Worm (Caenorhabditis elegans) whole organism, late embryonic: ENCODE data around the gene srd-59.

Experiments used
- C08G9.2 ChIP-seq: sonication (generic microtip); optimal IDR thresholded peaks from 2 replicates; lab custom pipeline; 2016; ENCODE audit warnings: mild to moderate bottlenecking, missing genetic modification characterization, moderate library complexity, missing compliant biosample characterization
- F13H6.1 ChIP-seq: sonication (generic microtip); optimal IDR thresholded peaks from 2 replicates; lab custom pipeline; 2016; ENCODE audit warnings: missing genetic modification characterization, missing compliant biosample characterization
- K02D7.2 ChIP-seq: sonication (generic microtip); optimal IDR thresholded peaks from 2 replicates; lab custom pipeline; 2017; ENCODE audit warnings: mild to moderate bottlenecking, missing genetic modification characterization, missing compliant biosample characterization
- K09A11.1 ChIP-seq: sonication (generic microtip); optimal IDR thresholded peaks from 2 replicates; lab custom pipeline; 2017; ENCODE audit warnings: antibody characterized with exemption, mild to moderate bottlenecking, missing genetic modification characterization, missing compliant biosample characterization; ENCODE audit not compliant: insufficient read depth
- T23F11.4 ChIP-seq: fragments of 200-800 bp; sonication (Bioruptor generic); optimal IDR thresholded peaks from 2 replicates; lab custom pipeline; 2018; ENCODE audit warnings: mild to moderate bottlenecking, missing genetic modification characterization, missing compliant biosample characterization
- Y22D7AL.16 ChIP-seq: sonication (generic microtip); optimal IDR thresholded peaks from 2 replicates; lab custom pipeline; 2016; ENCODE audit warnings: missing genetic modification characterization, missing compliant biosample characterization
- ceh-14 ChIP-seq: sonication (generic microtip); optimal IDR thresholded peaks from 2 replicates; lab custom pipeline; 2016; ENCODE audit warnings: missing genotype, missing genetic modification characterization, missing compliant biosample characterization
- ceh-2 ChIP-seq: sonication (generic microtip); optimal IDR thresholded peaks from 2 replicates; lab custom pipeline; 2016; ENCODE audit warnings: missing genotype, missing genetic modification characterization, missing compliant biosample characterization
- ceh-24 ChIP-seq: sonication (generic microtip); optimal IDR thresholded peaks from 2 replicates; lab custom pipeline; 2016; ENCODE audit warnings: mild to moderate bottlenecking, missing genetic modification characterization, missing compliant biosample characterization
- ceh-30 ChIP-seq: fragments of 150-350 bp; optimal IDR thresholded peaks from 2 replicates; lab custom pipeline; 2014; ENCODE audit warnings: missing biosample characterization, missing genetic modification characterization
- ceh-31 ChIP-seq: sonication (generic microtip); optimal IDR thresholded peaks from 2 replicates; lab custom pipeline; 2016; ENCODE audit warnings: missing genetic modification characterization, missing compliant biosample characterization
- ceh-34 ChIP-seq: sonication (generic microtip); optimal IDR thresholded peaks from 2 replicates; lab custom pipeline; 2016; ENCODE audit warnings: mild to moderate bottlenecking, missing genetic modification characterization, missing compliant biosample characterization
- ceh-9 ChIP-seq: sonication (generic microtip); optimal IDR thresholded peaks from 2 replicates; lab custom pipeline; 2016; ENCODE audit warnings: mild to moderate bottlenecking, missing genetic modification characterization, inconsistent platforms, missing compliant biosample characterization
- che-1 ChIP-seq: sonication (generic microtip); optimal IDR thresholded peaks from 2 replicates; lab custom pipeline; 2016; ENCODE audit warnings: mild to moderate bottlenecking, missing genetic modification characterization, missing compliant biosample characterization
- dmd-4 ChIP-seq: sonication (generic microtip); optimal IDR thresholded peaks from 2 replicates; lab custom pipeline; 2016; ENCODE audit warnings: borderline replicate concordance, missing genetic modification characterization, missing compliant biosample characterization
- elt-2 ChIP-seq: sonication (generic microtip); optimal IDR thresholded peaks from 2 replicates; lab custom pipeline; 2016; ENCODE audit warnings: missing genetic modification reagents, missing genetic modification characterization, missing compliant biosample characterization
- elt-4 ChIP-seq: sonication (generic microtip); optimal IDR thresholded peaks from 2 replicates; lab custom pipeline; 2016; ENCODE audit warnings: missing genetic modification characterization, missing compliant biosample characterization
- ets-4 ChIP-seq: sonication (generic microtip); optimal IDR thresholded peaks from 2 replicates; lab custom pipeline; 2016; ENCODE audit warnings: missing genetic modification characterization, missing compliant biosample characterization
- eyg-1 ChIP-seq: sonication (generic microtip); optimal IDR thresholded peaks from 2 replicates; lab custom pipeline; 2016; ENCODE audit warnings: missing genotype, missing genetic modification characterization, missing compliant biosample characterization
- fax-1 ChIP-seq: sonication (generic microtip); optimal IDR thresholded peaks from 2 replicates; lab custom pipeline; 2016; ENCODE audit warnings: missing genotype, missing genetic modification characterization, missing compliant biosample characterization
- fkh-10 ChIP-seq: fragments of 150-350 bp; optimal IDR thresholded peaks from 2 replicates; lab custom pipeline; 2014; ENCODE audit warnings: missing biosample characterization, missing genetic modification reagents, missing genetic modification characterization
- gmeb-2 ChIP-seq: sonication (generic microtip); optimal IDR thresholded peaks from 2 replicates; lab custom pipeline; 2016; ENCODE audit warnings: missing genetic modification characterization, inconsistent platforms, missing compliant biosample characterization
- hlh-15 ChIP-seq: sonication (generic microtip); optimal IDR thresholded peaks from 2 replicates; lab custom pipeline; 2016; ENCODE audit warnings: missing genetic modification characterization, missing compliant biosample characterization
- hlh-30 ChIP-seq: sonication (generic microtip); optimal IDR thresholded peaks from 2 replicates; lab custom pipeline; 2017; ENCODE audit warnings: antibody characterized with exemption, missing genetic modification characterization, missing compliant biosample characterization; ENCODE audit not compliant: insufficient read depth
- lim-6 ChIP-seq: sonication (generic microtip); optimal IDR thresholded peaks from 2 replicates; lab custom pipeline; 2016; ENCODE audit warnings: missing genetic modification characterization, missing compliant biosample characterization
- lin-11 ChIP-seq: fragments of 200-800 bp; sonication (Bioruptor generic); optimal IDR thresholded peaks from 2 replicates; lab custom pipeline; 2018; ENCODE audit warnings: mild to moderate bottlenecking, missing genetic modification characterization, missing compliant biosample characterization
- madf-2 ChIP-seq: sonication (generic microtip); optimal IDR thresholded peaks from 2 replicates; lab custom pipeline; 2017; ENCODE audit warnings: missing genetic modification characterization, missing compliant biosample characterization
- nhr-11 ChIP-seq: fragments of 150-350 bp; optimal IDR thresholded peaks from 2 replicates; lab custom pipeline; 2014; ENCODE audit warnings: missing biosample characterization, missing genetic modification characterization
- npax-4 ChIP-seq: sonication (generic microtip); optimal IDR thresholded peaks from 2 replicates; lab custom pipeline; 2016; ENCODE audit warnings: missing genetic modification characterization, missing compliant biosample characterization
- odd-2 ChIP-seq: sonication (generic microtip); optimal IDR thresholded peaks from 2 replicates; lab custom pipeline; 2017; ENCODE audit warnings: antibody characterized with exemption, mild to moderate bottlenecking, missing genetic modification characterization, missing compliant biosample characterization
- pag-3 ChIP-seq: sonication (generic microtip); optimal IDR thresholded peaks from 2 replicates; lab custom pipeline; 2016; ENCODE audit warnings: missing compliant biosample characterization, missing genetic modification characterization, borderline replicate concordance
- pax-1 ChIP-seq: fragments of 150-350 bp; optimal IDR thresholded peaks from 2 replicates; lab custom pipeline; 2014; ENCODE audit warnings: missing biosample characterization, missing genetic modification characterization
- pha-2 ChIP-seq: sonication (generic microtip); optimal IDR thresholded peaks from 2 replicates; lab custom pipeline; 2017; ENCODE audit warnings: mild to moderate bottlenecking, missing genetic modification characterization, missing compliant biosample characterization
- pha-4 ChIP-seq: fragments of 150-350 bp; optimal IDR thresholded peaks from 2 replicates; lab custom pipeline; 2018; ENCODE audit warnings: missing biosample characterization, missing genetic modification reagents, missing genetic modification characterization
- pqm-1 ChIP-seq: sonication (generic microtip); optimal IDR thresholded peaks from 2 replicates; lab custom pipeline; 2016; ENCODE audit warnings: missing genetic modification characterization, missing compliant biosample characterization
- pros-1 ChIP-seq: fragments of 150-350 bp; optimal IDR thresholded peaks from 2 replicates; lab custom pipeline; 2014; ENCODE audit warnings: missing biosample characterization, missing genetic modification reagents, missing genetic modification characterization
- ref-2 ChIP-seq: sonication (generic microtip); optimal IDR thresholded peaks from 2 replicates; lab custom pipeline; 2016; ENCODE audit warnings: missing genetic modification characterization, missing compliant biosample characterization
- sdc-2 ChIP-seq: sonication (generic microtip); optimal IDR thresholded peaks from 2 replicates; lab custom pipeline; 2016; ENCODE audit warnings: missing genotype, missing genetic modification characterization, missing compliant biosample characterization
- sox-2 ChIP-seq: fragments of 200-800 bp; sonication (Bioruptor generic); IDR thresholded peaks from 2 replicates; pipeline ENCODE4 v1.3.6; 2022; ENCODE audit warnings: missing genetic modification reagents, missing genetic modification characterization, missing compliant biosample characterization
- sox-4 ChIP-seq: sonication (generic microtip); optimal IDR thresholded peaks from 2 replicates; lab custom pipeline; 2017; ENCODE audit warnings: mild to moderate bottlenecking, missing genetic modification characterization, inconsistent platforms, missing compliant biosample characterization
- ttx-3 ChIP-seq: sonication (generic microtip); optimal IDR thresholded peaks from 2 replicates; lab custom pipeline; 2016; ENCODE audit warnings: missing genetic modification reagents, missing genetic modification characterization, missing compliant biosample characterization
- unc-3 ChIP-seq, 2 experiments: fragments of 200-800 bp in 1 of 2; sonication (Bioruptor generic) in 1 of 2; sonication (generic microtip) in 1 of 2; conservative IDR thresholded peaks in 1 of 2; optimal IDR thresholded peaks in 1 of 2; 2 replicates each; pipeline versions ENCODE4 v1.3.6 to Lab custom; 2016 to 2022; ENCODE audit warnings: missing compliant biosample characterization in 2 of 2, missing genetic modification characterization in 2 of 2, missing genetic modification reagents in 1 of 2
- unc-42 ChIP-seq: sonication (generic microtip); optimal IDR thresholded peaks from 2 replicates; lab custom pipeline; 2016; ENCODE audit warnings: missing genotype, missing genetic modification characterization, missing compliant biosample characterization
- unc-55 ChIP-seq: sonication (generic microtip); optimal IDR thresholded peaks from 2 replicates; lab custom pipeline; 2017; ENCODE audit warnings: missing biosample characterization, missing genetic modification reagents, missing genetic modification characterization
- zip-5 ChIP-seq: sonication (generic microtip); optimal IDR thresholded peaks from 2 replicates; lab custom pipeline; 2016; ENCODE audit warnings: missing genetic modification characterization, missing compliant biosample characterization
- ztf-16 ChIP-seq: sonication (generic microtip); optimal IDR thresholded peaks from 2 replicates; lab custom pipeline; 2017; ENCODE audit warnings: missing genetic modification characterization, missing compliant biosample characterization

The srd-59 gene

ce11 chrII:7231951-7232350 is 26.5 kb downstream of the srd-59 start:
- TF ChIP-seq hlh-15 (tag; lab: Kevin White, UChicago), result no peak
- TF ChIP-seq unc-42 (tag; lab: Kevin White, UChicago), result no peak
- TF ChIP-seq gmeb-2 (tag; lab: Kevin White, UChicago), result no peak

DNA sequence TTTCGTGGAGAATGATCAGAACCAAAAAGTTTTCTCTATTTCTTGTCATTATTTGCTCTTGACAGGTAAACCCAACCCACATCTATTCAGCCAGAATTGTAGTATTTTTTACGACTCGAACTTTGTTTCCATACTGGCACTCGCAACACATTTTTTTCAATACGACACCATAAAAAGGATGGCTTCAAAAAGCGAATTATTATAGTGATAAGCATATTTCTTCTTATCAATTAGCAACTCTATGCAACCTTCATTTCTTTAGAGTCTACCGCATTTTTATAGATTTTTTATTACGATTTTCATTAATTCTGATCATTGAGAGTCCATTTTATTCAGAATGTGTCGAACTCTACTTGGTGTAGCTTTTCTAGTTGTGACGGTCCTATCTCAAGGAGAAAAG is 27.0 kb downstream of the srd-59 start, which contains the start of gene ctsa-3.1:
TSS of gene ctsa-3.1 (plus strand) at position 337 of the 400 bp plus-strand sequence.
- TF ChIP-seq fax-1 (tag; lab: Kevin White, UChicago), result no peak
- TF ChIP-seq ets-4, result no peak
- TF ChIP-seq ceh-2 (tag; lab: Kevin White, UChicago), result no peak
- no peak for TF ChIP-seq zip-5 (tag; lab: Kevin White, UChicago)
- TF ChIP-seq hlh-30, result no peak
- TF ChIP-seq elt-4 (tag; lab: Kevin White, UChicago), result no peak
- no peak for TF ChIP-seq Y22D7AL.16 (tag; lab: Kevin White, UChicago)
- no peak for TF ChIP-seq nhr-11 (tag; lab: Kevin White, UChicago)
- no peak for TF ChIP-seq unc-55 (GFP tag; lab: Kevin White, UChicago)
- no peak for TF ChIP-seq madf-2
- TF ChIP-seq ceh-9, result no peak
- no peak for TF ChIP-seq ref-2 (tag; lab: Kevin White, UChicago)
- no peak for TF ChIP-seq sdc-2
- no peak for TF ChIP-seq K02D7.2 (tag; lab: Kevin White, UChicago)
- no peak for TF ChIP-seq lin-11 (tag; lab: Kevin White, UChicago)
- TF ChIP-seq C08G9.2 (tag; lab: Kevin White, UChicago), result no peak
- TF ChIP-seq lim-6 (tag; lab: Kevin White, UChicago), result no peak

ce11 chrII:7233274-7233673 is 27.8 kb downstream of the srd-59 start:
- TF ChIP-seq elt-2 (tag; lab: Kevin White, UChicago), result no peak
- TF ChIP-seq eyg-1, result no peak
- no peak for TF ChIP-seq pros-1
- TF ChIP-seq C08G9.2 (tag; lab: Kevin White, UChicago), result no peak
- no peak for TF ChIP-seq unc-55 (GFP tag; lab: Kevin White, UChicago)
- TF ChIP-seq K09A11.1, result no peak

DNA sequence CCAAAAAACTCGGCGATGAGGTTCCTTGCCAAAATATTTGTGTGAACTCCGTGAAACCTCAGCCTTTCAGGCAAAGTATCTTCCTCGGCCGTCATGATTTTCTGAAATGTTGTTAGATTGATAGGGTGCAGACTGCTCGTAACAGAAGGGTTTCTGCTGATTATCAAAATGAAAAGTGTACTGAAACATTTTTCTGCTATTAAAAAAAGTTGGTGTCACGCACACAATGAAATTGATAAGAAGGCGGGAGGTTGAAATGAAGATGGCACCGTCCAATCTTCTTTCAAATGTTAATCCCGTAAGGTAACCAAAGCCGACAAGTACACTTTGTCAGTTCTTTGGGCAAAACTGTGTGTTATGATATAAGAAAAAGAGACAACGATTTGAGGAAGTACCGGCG is 31.4 kb downstream of the srd-59 start:
- TF ChIP-seq sox-2 (GFP tag; lab: Robert Waterston, UW) (no peak), C08G9.2 (tag; lab: Kevin White, UChicago) (no peak), pha-2 (tag; lab: Kevin White, UChicago) (no peak), ztf-16 (tag; lab: Kevin White, UChicago) (no peak), unc-55 (GFP tag; lab: Kevin White, UChicago) (no peak), ceh-31 (no peak), unc-3 (GFP tag; conservative IDR thresholded peaks at IDR 0.05; lab: Robert Waterston, UW) (no peak), unc-3 (tag; optimal IDR thresholded peaks at IDR 0.05; lab: Kevin White, UChicago) (no peak), F13H6.1 (tag; lab: Kevin White, UChicago) (no peak), T23F11.4 (GFP tag; lab: Kevin White, UChicago) (no peak), pax-1 (no peak), ttx-3 (tag; lab: Kevin White, UChicago) (no peak), sox-4 (no peak), npax-4 (tag; lab: Kevin White, UChicago) (no peak)

DNA sequence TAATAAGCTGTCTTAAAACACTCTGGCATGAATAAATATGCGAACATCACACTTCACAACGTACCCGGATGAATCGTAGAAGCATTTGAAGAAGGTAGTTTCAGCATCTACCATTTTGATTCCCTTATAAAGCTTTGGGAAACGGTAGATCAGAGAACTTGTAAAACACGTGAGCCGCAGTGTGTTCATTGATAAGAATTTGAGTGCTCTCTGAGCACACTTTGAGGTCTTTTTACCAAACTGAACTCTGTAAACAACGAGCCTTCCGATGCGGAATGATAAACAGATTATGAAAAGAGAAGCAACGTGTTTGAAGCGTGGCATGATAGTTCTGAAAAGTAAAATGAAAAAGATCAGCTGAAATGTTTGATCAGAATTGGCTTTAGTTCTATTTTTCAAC is 32.8 kb downstream of the srd-59 start, which contains the start of gene aqp-1:
TSS of gene aqp-1 (minus strand) at position 102 of the 400 bp plus-strand sequence.
- TF ChIP-seq odd-2 (tag; lab: Kevin White, UChicago) (no peak), pax-1 (no peak), hlh-15 (tag; lab: Kevin White, UChicago) (no peak), unc-3 (GFP tag; conservative IDR thresholded peaks at IDR 0.05; lab: Robert Waterston, UW) (no peak), unc-3 (tag; optimal IDR thresholded peaks at IDR 0.05; lab: Kevin White, UChicago) (no peak), fkh-10 (GFP tag; lab: Kevin White, UChicago) (no peak), pha-4 (tag; lab: Kevin White, UChicago) (no peak), ceh-34 (tag; lab: Kevin White, UChicago) (no peak), ttx-3 (tag; lab: Kevin White, UChicago) (no peak), pag-3 (tag; lab: Kevin White, UChicago) (no peak), ceh-14 (tag; lab: Kevin White, UChicago) (no peak), elt-2 (tag; lab: Kevin White, UChicago) (no peak), hlh-30 (no peak), madf-2 (no peak), dmd-4 (tag; lab: Kevin White, UChicago) (no peak), K02D7.2 (tag; lab: Kevin White, UChicago) (no peak), ceh-24 (tag; lab: Kevin White, UChicago) (no peak), ceh-30 (no peak), pqm-1 (tag; lab: Kevin White, UChicago) (no peak), che-1 (tag; lab: Kevin White, UChicago) (no peak)
